Fruit fly (Drosophila melanogaster) whole organism, embryonic: Measurements from ENCODE around the gene mRpS10.

ENCODE experiments used
- B-H2 ChIP-seq: fragments of 200-800 bp; sonication (Bioruptor generic); optimal IDR thresholded peaks from 2 replicates; lab custom pipeline; 2018; ENCODE audit warnings: missing biosample characterization, mild to moderate bottlenecking, missing genetic modification characterization
- Bdp1 ChIP-seq: fragments of 200-800 bp; sonication (Bioruptor generic); optimal IDR thresholded peaks from 3 replicates; lab custom pipeline; 2016; ENCODE audit warnings: missing biosample characterization, missing genetic modification characterization
- C15 ChIP-seq: fragments of 200-800 bp; sonication (Bioruptor generic); IDR thresholded peaks from 3 replicates; pipeline ENCODE4 v1.3.6; 2022; ENCODE audit warnings: missing biosample characterization, missing genetic modification characterization
- CG10147 ChIP-seq: fragments of 200-800 bp; sonication (Bioruptor generic); optimal IDR thresholded peaks from 2 replicates; lab custom pipeline; 2019; ENCODE audit warnings: missing biosample characterization, mild to moderate bottlenecking, missing genetic modification characterization, moderate library complexity
- CG10209 ChIP-seq: fragments of 200-800 bp; sonication (Bioruptor generic); optimal IDR thresholded peaks from 3 replicates; lab custom pipeline; 2017; ENCODE audit warnings: missing biosample characterization, mild to moderate bottlenecking, missing genetic modification characterization, missing genetic modification reagents
- CG10267 ChIP-seq: fragments of 200-800 bp; sonication (Bioruptor generic); optimal IDR thresholded peaks from 2 replicates; lab custom pipeline; 2018; ENCODE audit warnings: missing biosample characterization, mild to moderate bottlenecking, missing genetic modification characterization, moderate library complexity
- CG10543 ChIP-seq: fragments of 200-800 bp; sonication (Bioruptor generic); optimal IDR thresholded peaks from 3 replicates; lab custom pipeline; 2017; ENCODE audit warnings: missing biosample characterization, mild to moderate bottlenecking, missing genetic modification characterization, moderate library complexity
- CG11504 ChIP-seq: fragments of 200-800 bp; sonication (Bioruptor generic); optimal IDR thresholded peaks from 3 replicates; lab custom pipeline; 2019; ENCODE audit warnings: missing biosample characterization, mild to moderate bottlenecking, missing genetic modification characterization, moderate library complexity
- CG12659 ChIP-seq: fragments of 200-800 bp; sonication (Bioruptor generic); optimal IDR thresholded peaks from 3 replicates; lab custom pipeline; 2017; ENCODE audit warnings: mild to moderate bottlenecking, missing biosample characterization, missing genetic modification reagents, missing genetic modification characterization
- CG15514 ChIP-seq: fragments of 200-800 bp; sonication (Bioruptor generic); optimal IDR thresholded peaks from 3 replicates; lab custom pipeline; 2017; ENCODE audit warnings: missing biosample characterization, missing genetic modification characterization, mild to moderate bottlenecking, moderate library complexity, missing genetic modification reagents
- CG17802 ChIP-seq: fragments of 200-800 bp; sonication (Bioruptor generic); optimal IDR thresholded peaks from 2 replicates; lab custom pipeline; 2018; ENCODE audit warnings: missing biosample characterization, mild to moderate bottlenecking, missing genetic modification characterization, moderate library complexity
- CG17829 ChIP-seq: fragments of 200-800 bp; optimal IDR thresholded peaks from 2 replicates; lab custom pipeline; 2019; ENCODE audit warnings: missing biosample characterization, mild to moderate bottlenecking, missing genetic modification characterization, moderate library complexity
- CG2712 ChIP-seq: fragments of 200-800 bp; optimal IDR thresholded peaks from 3 replicates; lab custom pipeline; 2019; ENCODE audit warnings: missing biosample characterization, mild to moderate bottlenecking, missing genetic modification characterization, moderate library complexity
- CG32532 ChIP-seq: fragments of 200-800 bp; sonication (Bioruptor generic); IDR thresholded peaks from 2 replicates; pipeline ENCODE4 v1.3.6; 2022; ENCODE audit warnings: missing biosample characterization, missing genetic modification characterization
- CG32767 ChIP-seq: fragments of 200-800 bp; sonication (Bioruptor generic); IDR thresholded peaks from 2 replicates; pipeline ENCODE4 v1.3.6; 2022; ENCODE audit warnings: missing biosample characterization, missing genetic modification characterization
- CG6175 ChIP-seq: fragments of 200-800 bp; sonication (Bioruptor generic); IDR thresholded peaks from 3 replicates; pipeline ENCODE4 v1.3.6; 2022; ENCODE audit warnings: missing biosample characterization, missing genetic modification characterization
- CG7372 ChIP-seq: fragments of 200-800 bp; sonication (Bioruptor generic); IDR thresholded peaks from 2 replicates; pipeline ENCODE4 v1.3.6; 2022; ENCODE audit warnings: missing biosample characterization, missing genetic modification characterization
- CG9215 ChIP-seq: fragments of 200-800 bp; sonication (Bioruptor generic); IDR thresholded peaks from 2 replicates; pipeline ENCODE4 v1.3.6; 2022; ENCODE audit warnings: missing biosample characterization, missing genetic modification characterization
- CG9609 ChIP-seq: fragments of 200-800 bp; sonication (Bioruptor generic); optimal IDR thresholded peaks from 3 replicates; lab custom pipeline; 2016; ENCODE audit warnings: missing biosample characterization, missing genetic modification characterization
- CTCF ChIP-seq: fragments of 200-800 bp; sonication (Bioruptor generic); optimal IDR thresholded peaks from 2 replicates; lab custom pipeline; 2017; ENCODE audit warnings: missing biosample characterization, mild to moderate bottlenecking, missing genetic modification characterization, moderate library complexity
- CoRest ChIP-seq: fragments of 200-800 bp; sonication (Bioruptor generic); optimal IDR thresholded peaks from 3 replicates; lab custom pipeline; 2018; ENCODE audit warnings: missing biosample characterization, mild to moderate bottlenecking, missing genetic modification characterization, moderate library complexity
- Dip3 ChIP-seq: fragments of 200-800 bp; sonication (Bioruptor generic); optimal IDR thresholded peaks from 3 replicates; lab custom pipeline; 2016; ENCODE audit warnings: missing biosample characterization, missing genetic modification characterization
- GATAe ChIP-seq: fragments of 200-800 bp; sonication (Bioruptor generic); conservative IDR thresholded peaks from 2 replicates; pipeline ENCODE4 v1.3.6; 2022; ENCODE audit warnings: missing biosample characterization, missing genetic modification characterization
- HmgZ ChIP-seq: fragments of 200-800 bp; sonication (Bioruptor generic); optimal IDR thresholded peaks from 2 replicates; lab custom pipeline; 2018; ENCODE audit warnings: missing biosample characterization, mild to moderate bottlenecking, missing genetic modification characterization
- Hmr ChIP-seq: fragments of 200-800 bp; sonication (Bioruptor generic); optimal IDR thresholded peaks from 3 replicates; lab custom pipeline; 2017; ENCODE audit warnings: mild to moderate bottlenecking, missing biosample characterization, missing genetic modification reagents, missing genetic modification characterization
- Mad ChIP-seq: fragments of 200-800 bp; sonication (Bioruptor generic); optimal IDR thresholded peaks from 2 replicates; lab custom pipeline; 2016; ENCODE audit warnings: missing biosample characterization, missing genetic modification characterization
- NFAT ChIP-seq: fragments of 200-800 bp; sonication (Bioruptor generic); IDR thresholded peaks from 2 replicates; pipeline ENCODE4 v1.3.6; 2022; ENCODE audit warnings: missing biosample characterization, missing genetic modification characterization
- Oaz ChIP-seq: fragments of 200-800 bp; sonication (Bioruptor generic); IDR thresholded peaks from 2 replicates; pipeline ENCODE4 v1.3.6; 2022; ENCODE audit warnings: missing biosample characterization, missing genetic modification characterization
- Scr ChIP-seq: fragments of 200-800 bp; sonication (Bioruptor generic); IDR thresholded peaks from 2 replicates; pipeline ENCODE4 v1.3.6; 2022; ENCODE audit warnings: missing biosample characterization, missing genetic modification characterization; ENCODE audit not compliant: partially characterized antibody
- Sin3A ChIP-seq: fragments of >200 bp; optimal IDR thresholded peaks from 2 replicates; lab custom pipeline; 2018
- Vsx1 ChIP-seq: fragments of 200-800 bp; sonication (Bioruptor generic); optimal IDR thresholded peaks from 2 replicates; lab custom pipeline; 2017; ENCODE audit warnings: missing biosample characterization, mild to moderate bottlenecking, missing genetic modification characterization, missing genetic modification reagents
- abd-A ChIP-seq: fragments of 200-800 bp; sonication (Bioruptor generic); optimal IDR thresholded peaks from 3 replicates; lab custom pipeline; 2019; ENCODE audit warnings: missing biosample characterization, mild to moderate bottlenecking, missing genetic modification characterization, moderate library complexity
- ac ChIP-seq: fragments of 200-800 bp; sonication (Bioruptor generic); optimal IDR thresholded peaks from 3 replicates; lab custom pipeline; 2017; ENCODE audit warnings: missing biosample characterization, mild to moderate bottlenecking, missing genetic modification characterization
- aop ChIP-seq: fragments of 200-800 bp; sonication (Bioruptor generic); IDR thresholded peaks from 2 replicates; pipeline ENCODE4 v1.3.6; 2022; ENCODE audit warnings: missing biosample characterization, missing genetic modification characterization
- ara ChIP-seq: fragments of 200-800 bp; sonication (Bioruptor generic); IDR thresholded peaks from 2 replicates; pipeline ENCODE4 v1.3.6; 2022; ENCODE audit warnings: missing biosample characterization, missing genetic modification characterization
- ase ChIP-seq: fragments of 200-800 bp; sonication (Bioruptor generic); IDR thresholded peaks from 3 replicates; pipeline ENCODE4 v1.3.6; 2022; ENCODE audit warnings: missing biosample characterization, missing genetic modification characterization
- bigmax ChIP-seq: fragments of 200-800 bp; sonication (Bioruptor generic); optimal IDR thresholded peaks from 2 replicates; lab custom pipeline; 2018; ENCODE audit warnings: missing biosample characterization, mild to moderate bottlenecking, missing genetic modification characterization
- danr ChIP-seq: fragments of 200-800 bp; sonication (Bioruptor generic); IDR thresholded peaks from 2 replicates; pipeline ENCODE4 v1.3.6; 2022; ENCODE audit warnings: missing biosample characterization, missing genetic modification characterization
- dmrt11E ChIP-seq: fragments of 200-800 bp; sonication (Bioruptor generic); optimal IDR thresholded peaks from 3 replicates; lab custom pipeline; 2018; ENCODE audit warnings: missing biosample characterization, mild to moderate bottlenecking, missing genetic modification characterization, moderate library complexity
- dysf ChIP-seq: fragments of 200-800 bp; sonication (Bioruptor generic); IDR thresholded peaks from 3 replicates; pipeline ENCODE4 v1.3.6; 2022; ENCODE audit warnings: missing biosample characterization, missing genetic modification characterization
- ewg ChIP-seq: fragments of 200-800 bp; sonication (Bioruptor generic); optimal IDR thresholded peaks from 3 replicates; lab custom pipeline; 2017; ENCODE audit warnings: mild to moderate bottlenecking, missing biosample characterization, missing genetic modification reagents, missing genetic modification characterization
- gce ChIP-seq: fragments of 200-800 bp; sonication (Bioruptor generic); IDR thresholded peaks from 3 replicates; pipeline ENCODE4 v1.3.6; 2022; ENCODE audit warnings: missing biosample characterization, missing genetic modification characterization
- gt ChIP-seq: fragments of 200-800 bp; sonication (Bioruptor generic); IDR thresholded peaks from 2 replicates; pipeline ENCODE4 v1.3.6; 2022; ENCODE audit warnings: missing biosample characterization, missing genetic modification characterization
- kay ChIP-seq: fragments of 200-800 bp; sonication (Bioruptor generic); optimal IDR thresholded peaks from 2 replicates; lab custom pipeline; 2016; ENCODE audit warnings: missing biosample characterization, missing genetic modification characterization
- lmd ChIP-seq: fragments of 200-800 bp; sonication (Bioruptor generic); IDR thresholded peaks from 2 replicates; pipeline ENCODE4 v1.3.6; 2022; ENCODE audit warnings: missing biosample characterization, missing genetic modification characterization
- nau ChIP-seq: fragments of 200-800 bp; sonication (Bioruptor generic); optimal IDR thresholded peaks from 3 replicates; lab custom pipeline; 2017; ENCODE audit warnings: missing biosample characterization, mild to moderate bottlenecking, missing genetic modification characterization, missing genetic modification reagents
- p53 ChIP-seq: fragments of 200-800 bp; sonication (Bioruptor generic); optimal IDR thresholded peaks from 2 replicates; lab custom pipeline; 2016; ENCODE audit warnings: missing biosample characterization, missing genetic modification characterization
- pum ChIP-seq: fragments of 200-800 bp; sonication (Bioruptor generic); optimal IDR thresholded peaks from 2 replicates; lab custom pipeline; 2016; ENCODE audit warnings: missing biosample characterization, missing genetic modification characterization
- ranshi ChIP-seq: fragments of 200-800 bp; sonication (Bioruptor generic); IDR thresholded peaks from 2 replicates; pipeline ENCODE4 v1.3.6; 2022; ENCODE audit warnings: missing biosample characterization, missing genetic modification characterization
- sqz ChIP-seq: fragments of 200-800 bp; sonication (Bioruptor generic); optimal IDR thresholded peaks from 3 replicates; lab custom pipeline; 2018; ENCODE audit warnings: missing biosample characterization, mild to moderate bottlenecking, missing genetic modification characterization
- tx ChIP-seq: fragments of 200-800 bp; sonication (Bioruptor generic); optimal IDR thresholded peaks from 2 replicates; lab custom pipeline; 2016; ENCODE audit warnings: missing biosample characterization, missing genetic modification characterization
- zfh1 ChIP-seq: fragments of 200-800 bp; sonication (Bioruptor generic); IDR thresholded peaks from 3 replicates; pipeline ENCODE4 v1.3.6; 2022; ENCODE audit warnings: missing biosample characterization, missing genetic modification characterization

Gene mRpS10

dm6 chr3R:15250454-15250853 lies 21.0 kb downstream of the mRpS10 start (continued):
- TF ChIP-seq CG15514 (GFP tag; lab: Kevin White, UChicago) (peak; percentile 43), CG10267 (tag; lab: Kevin White, UChicago) (peak; percentile 39), p53 (no peak), Sin3A (lab: Kevin White, UChicago) (no peak), CG17829 (tag; lab: Kevin White, UChicago) (peak; percentile 52), pum (GFP tag; lab: Kevin White, UChicago) (no peak), CoRest (tag; lab: Kevin White, UChicago) (no peak), dmrt11E (tag; lab: Kevin White, UChicago) (no peak), ac (GFP tag; lab: Kevin White, UChicago) (no peak), zfh1 (GFP tag; lab: Robert Waterston, UW) (0 out of 3 replicates have a peak, but pooled peaks have one; percentile 45), CG10543 (GFP tag; lab: Kevin White, UChicago) (no peak), CG17802 (tag; lab: Kevin White, UChicago) (no peak), CG32767 (GFP tag; lab: Robert Waterston, UW) (peak; percentile 52; the same call in 1 of the 2 replicates), CG10147 (GFP tag; lab: Kevin White, UChicago) (no peak), danr (GFP tag; lab: Robert Waterston, UW) (peak; percentile 32; the same call in 1 of the 2 replicates), C15 (GFP tag; lab: Robert Waterston, UW) (0 out of 3 replicates have a peak, but pooled peaks have one; percentile 26), B-H2 (GFP tag; lab: Kevin White, UChicago) (no peak), dysf (peak; percentile 82), Scr (GFP tag; lab: Robert Waterston, UW) (no peak), bigmax (GFP tag; lab: Kevin White, UChicago) (no peak), NFAT (GFP tag; lab: Robert Waterston, UW) (peak; percentile 51; the same call in 1 of the 2 replicates), Dip3 (peak; percentile 34), CG9215 (GFP tag; lab: Robert Waterston, UW) (peak; percentile 70), Oaz (GFP tag; lab: Robert Waterston, UW) (0 out of 2 replicates have a peak, but pooled peaks have one; percentile 21), CG9609 (no peak), CG32532 (GFP tag; lab: Robert Waterston, UW) (peak; percentile 86), aop (GFP tag; lab: Robert Waterston, UW) (no peak), kay (GFP tag; lab: Kevin White, UChicago) (peak; percentile 32), ara (GFP tag; lab: Robert Waterston, UW) (peak; percentile 52), CG12659 (GFP tag; lab: Kevin White, UChicago) (peak; percentile 66), HmgZ (peak; percentile 67), CG11504 (no peak), CTCF (GFP tag; lab: Kevin White, UChicago) (no peak), Vsx1 (GFP tag; lab: Kevin White, UChicago) (no peak), CG7372 (GFP tag; lab: Robert Waterston, UW) (peak; percentile 60), gt (GFP tag; lab: Robert Waterston, UW) (0 out of 2 replicates have a peak, but pooled peaks have one; percentile 14), ewg (GFP tag; lab: Kevin White, UChicago) (peak; percentile 37), gce (GFP tag; lab: Robert Waterston, UW) (0 out of 3 replicates have a peak, but pooled peaks have one; percentile 38), ranshi (GFP tag; lab: Robert Waterston, UW) (peak; percentile 72), lmd (GFP tag; lab: Robert Waterston, UW) (peak; percentile 65), Bdp1 (GFP tag; lab: Kevin White, UChicago) (peak; percentile 18), GATAe (0 out of 2 replicates have a peak, but pooled peaks have one; percentile 14), ase (GFP tag; lab: Robert Waterston, UW) (peak; percentile 56; the same call in 2 of the 3 replicates), Mad (GFP tag; lab: Kevin White, UChicago) (peak; percentile 11), nau (no peak), Hmr (GFP tag; lab: Kevin White, UChicago) (peak; percentile 93), abd-A (no peak), tx (no peak), CG2712 (tag; lab: Kevin White, UChicago) (peak; percentile 73), sqz (no peak), CG6175 (GFP tag; lab: Robert Waterston, UW) (0 out of 3 replicates have a peak, but pooled peaks have one; percentile 57), CG10209 (GFP tag; lab: Kevin White, UChicago) (no peak)
